Worm (Caenorhabditis elegans) whole organism, L4/young adult: Measurements from ENCODE around the gene srg-30.

Experiments used
- W03F9.2 ChIP-seq: fragments of 150-350 bp; optimal IDR thresholded peaks from 2 replicates; lab custom pipeline; 2014; ENCODE audit warnings: missing biosample characterization, missing genetic modification characterization
- him-1 ChIP-seq: sonication (generic microtip); optimal IDR thresholded peaks from 2 replicates; lab custom pipeline; 2016; ENCODE audit warnings: missing genotype, missing genetic modification reagents, missing genetic modification characterization, missing compliant biosample characterization

- TF ChIP-seq him-1, result no peak
- no peak for TF ChIP-seq W03F9.2 (tag; lab: Kevin White, UChicago)
These were observed 13.5 kb upstream of the srg-30 start, which contains the start of gene grl-9 for ce11 chrV:6731594-6731993.
